Fruit fly (Drosophila melanogaster): Measurements from ENCODE around the gene CarT.

The CarT gene

DNA sequence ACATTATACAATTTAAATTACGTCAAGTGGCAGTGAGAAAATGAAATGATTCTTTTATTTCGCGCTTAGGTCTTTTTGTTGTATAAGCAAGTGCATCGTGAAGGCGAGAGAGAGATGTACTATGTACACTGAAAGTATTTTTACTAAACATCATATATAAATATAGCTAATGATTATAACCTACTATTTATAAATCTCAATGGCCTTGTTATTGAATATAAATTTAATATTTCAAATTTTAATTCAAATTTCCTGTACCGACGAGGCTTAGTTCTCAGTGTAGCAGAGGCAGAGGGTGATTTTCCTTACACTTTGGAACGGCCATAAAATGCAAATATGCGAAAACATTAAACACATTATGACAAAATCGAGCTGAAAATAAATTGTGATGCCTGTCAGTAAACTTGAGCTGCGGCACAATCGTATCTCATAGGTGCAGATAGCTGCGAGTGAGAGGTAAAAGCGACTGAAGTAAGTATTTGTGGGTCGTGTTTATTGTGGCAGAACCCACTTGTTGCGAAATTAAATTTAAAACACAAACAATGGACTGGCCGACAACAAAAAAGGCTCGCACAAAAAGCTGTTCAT lies 32.0 kb upstream of the CarT start (continued):
- TF ChIP-seq pita (GFP tag; optimal IDR thresholded peaks at IDR 0.05) (no peak), salm (tag; optimal IDR thresholded peaks at IDR 0.05) (no peak), CG8290 (GFP tag; optimal IDR thresholded peaks at IDR 0.05) (no peak), CG8290 (tag; optimal IDR thresholded peaks at IDR 0.05) (no peak), Hmr (GFP tag; optimal IDR thresholded peaks at IDR 0.05) (peak; percentile 22), en (GFP tag; optimal IDR thresholded peaks at IDR 0.05) (no peak), CG4282 (GFP tag; optimal IDR thresholded peaks at IDR 0.05) (no peak), bab2 (GFP tag; optimal IDR thresholded peaks at IDR 0.05) (no peak), CG14014 (GFP tag; IDR thresholded peaks at IDR 0.05) (0 out of 2 replicates have a peak, but pooled peaks have one; percentile 37), CrebB (tag; optimal IDR thresholded peaks at IDR 0.05) (no peak), rib (GFP tag; IDR thresholded peaks at IDR 0.05) (no peak), pzg (GFP tag; optimal IDR thresholded peaks at IDR 0.05) (no peak), disco-r (GFP tag; optimal IDR thresholded peaks at IDR 0.05) (no peak), maf-S (GFP tag; optimal IDR thresholded peaks at IDR 0.05) (no peak), toy (GFP tag; IDR thresholded peaks at IDR 0.05) (no peak), CG12155 (GFP tag; optimal IDR thresholded peaks at IDR 0.05) (peak; percentile 9), CG3995 (GFP tag; optimal IDR thresholded peaks at IDR 0.05) (no peak), CG12659 (GFP tag; optimal IDR thresholded peaks at IDR 0.05) (peak; percentile 32), ci (GFP tag; IDR thresholded peaks at IDR 0.05) (no peak), CG4360 (GFP tag; IDR thresholded peaks at IDR 0.05) (no peak), CG3838 (GFP tag; optimal IDR thresholded peaks at IDR 0.05) (no peak), aop (GFP tag; IDR thresholded peaks at IDR 0.05) (no peak), CG6654 (GFP tag; optimal IDR thresholded peaks at IDR 0.05) (no peak), Camta (GFP tag; optimal IDR thresholded peaks at IDR 0.05) (no peak), cg (GFP tag; optimal IDR thresholded peaks at IDR 0.05) (no peak), CG6689 (GFP tag; IDR thresholded peaks at IDR 0.05) (peak; percentile 29; the same call in 1 of the 2 replicates), tio (GFP tag; optimal IDR thresholded peaks at IDR 0.05) (peak; percentile 28), CG30403 (GFP tag; optimal IDR thresholded peaks at IDR 0.05) (peak; percentile 44), MESR4 (GFP tag; optimal IDR thresholded peaks at IDR 0.05) (no peak), Antp (GFP tag; optimal IDR thresholded peaks at IDR 0.05) (no peak), Hr51 (GFP tag; optimal IDR thresholded peaks at IDR 0.05) (peak in 1 of 2 experiments; percentile 64), sisA (GFP tag; IDR thresholded peaks at IDR 0.05) (0 out of 2 replicates have a peak, but pooled peaks have one; percentile 28), lilli (GFP tag; optimal IDR thresholded peaks at IDR 0.05) (peak; percentile 23), CG33213 (GFP tag; optimal IDR thresholded peaks at IDR 0.05) (no peak), insv (GFP tag; optimal IDR thresholded peaks at IDR 0.05) (no peak), ems (GFP tag; optimal IDR thresholded peaks at IDR 0.05) (no peak), mirr (GFP tag; optimal IDR thresholded peaks at IDR 0.05) (no peak), Fer1 (GFP tag; optimal IDR thresholded peaks at IDR 0.05) (peak; percentile 28), zen2 (GFP tag; IDR thresholded peaks at IDR 0.05; ENCODE audit: partially characterized antibody) (no peak), Bteb2 (GFP tag; optimal IDR thresholded peaks at IDR 0.05) (no peak), C15 (GFP tag; IDR thresholded peaks at IDR 0.05) (no peak), gsb-n (tag; optimal IDR thresholded peaks at IDR 0.05) (peak; percentile 8), pnt (GFP tag; optimal IDR thresholded peaks at IDR 0.05) (no peak), CG7963 (GFP tag; IDR thresholded peaks at IDR 0.05; ENCODE audit: partially characterized antibody) (no peak), CG10462 (GFP tag; optimal IDR thresholded peaks at IDR 0.05) (no peak), amos (GFP tag; IDR thresholded peaks at IDR 0.05; ENCODE audit: partially characterized antibody) (no peak), CG11093 (GFP tag; IDR thresholded peaks at IDR 0.05) (no peak), Side (GFP tag; optimal IDR thresholded peaks at IDR 0.05) (no peak), CG9817 (tag; optimal IDR thresholded peaks at IDR 0.05) (no peak), CG8765 (GFP tag; IDR thresholded peaks at IDR 0.05) (no peak), CG8281 (tag; optimal IDR thresholded peaks at IDR 0.05) (no peak), ttk (GFP tag; IDR thresholded peaks at IDR 0.05) (no peak)
